Worm (Caenorhabditis elegans): Measurements from ENCODE around the gene R08E3.3.

Gene R08E3.3

ce11 chrX:4795329-4795728, 23.1 kb upstream of the R08E3.3 start (continued):
- peak; percentile 31 for TF ChIP-seq mep-1 (tag; optimal IDR thresholded peaks at IDR 0.05)
- no peak for TF ChIP-seq ceh-32 (tag; optimal IDR thresholded peaks at IDR 0.05; ENCODE audit: poor library complexity)
- TF ChIP-seq F26F4.8 (GFP tag; conservative IDR thresholded peaks at IDR 0.05), result no peak
- no peak for TF ChIP-seq mdt-29 (GFP tag; IDR thresholded peaks at IDR 0.05)
- no peak for TF ChIP-seq aha-1 (tag)
- TF ChIP-seq F49E8.2 (tag; optimal IDR thresholded peaks at IDR 0.05; ENCODE audit: borderline replicate concordance), result no peak
- TF ChIP-seq ama-1 (optimal IDR thresholded peaks at IDR 0.05), result no peak
- TF ChIP-seq jun-1 (tag; optimal IDR thresholded peaks at IDR 0.05), result no peak
- no peak for TF ChIP-seq ZK337.2 (GFP tag; IDR thresholded peaks at IDR 0.05)
- TF ChIP-seq gei-8 (GFP tag; optimal IDR thresholded peaks at IDR 0.05), result no peak
- no peak for TF ChIP-seq daf-19 (GFP tag; conservative IDR thresholded peaks at IDR 0.05)
- TF ChIP-seq nhr-48 (tag; optimal IDR thresholded peaks at IDR 0.05), result peak; percentile 54
- no peak for TF ChIP-seq Y105C5A.15 (GFP tag; IDR thresholded peaks at IDR 0.05)
- no peak for TF ChIP-seq saeg-2 (GFP tag; IDR thresholded peaks at IDR 0.05)
- peak; percentile 8 for TF ChIP-seq mxl-3 (GFP tag; optimal IDR thresholded peaks at IDR 0.05)
- TF ChIP-seq ces-1 (GFP tag; optimal IDR thresholded peaks at IDR 0.05), result no peak
- TF ChIP-seq unc-130 (GFP tag; optimal IDR thresholded peaks at IDR 0.05), result no peak
- no peak for TF ChIP-seq ctbp-1 (GFP tag; IDR thresholded peaks at IDR 0.05)
- no peak for TF ChIP-seq snpc-4 (tag; optimal IDR thresholded peaks at IDR 0.05)
- TF ChIP-seq fos-1 (tag; optimal IDR thresholded peaks at IDR 0.05), result no peak
- peak; percentile 4 for TF ChIP-seq nhr-11 (tag; optimal IDR thresholded peaks at IDR 0.05)
- no peak for TF ChIP-seq fkh-10 (GFP tag; optimal IDR thresholded peaks at IDR 0.05)
- TF ChIP-seq nhr-237 (tag; optimal IDR thresholded peaks at IDR 0.05), result no peak
- TF ChIP-seq nhr-42 (GFP tag; IDR thresholded peaks at IDR 0.05), result 0 out of 2 replicates have a peak, but pooled peaks have one; percentile 17
- TF ChIP-seq ceh-20 (GFP tag; IDR thresholded peaks at IDR 0.05), result peak; percentile 63; the same call in 1 of the 2 replicates
- no peak for TF ChIP-seq Y75B8A.6 (GFP tag; IDR thresholded peaks at IDR 0.05)
- no peak for TF ChIP-seq spr-3 (GFP tag; optimal IDR thresholded peaks at IDR 0.05)
- TF ChIP-seq php-3 (GFP tag; IDR thresholded peaks at IDR 0.05), result peak; percentile 94
- TF ChIP-seq lin-38 (GFP tag; IDR thresholded peaks at IDR 0.05), result no peak
- no peak for TF ChIP-seq cey-2 (tag; optimal IDR thresholded peaks at IDR 0.05; ENCODE audit: borderline replicate concordance, insufficient read depth)

- TF ChIP-seq ama-1 (optimal IDR thresholded peaks at IDR 0.05) (no peak), unc-62 (GFP tag; optimal IDR thresholded peaks at IDR 0.05 in 1 of 2) (peak in 1 of 2 experiments; percentile 15), unc-62 (tag; optimal IDR thresholded peaks at IDR 0.05) (no peak)
Measured at ce11 chrX:4800078-4800621, 18.2 kb upstream of the R08E3.3 start, which contains the start of gene mig-13. Gene mig-13 (minus strand): TSS chrX:4800128.

DNA sequence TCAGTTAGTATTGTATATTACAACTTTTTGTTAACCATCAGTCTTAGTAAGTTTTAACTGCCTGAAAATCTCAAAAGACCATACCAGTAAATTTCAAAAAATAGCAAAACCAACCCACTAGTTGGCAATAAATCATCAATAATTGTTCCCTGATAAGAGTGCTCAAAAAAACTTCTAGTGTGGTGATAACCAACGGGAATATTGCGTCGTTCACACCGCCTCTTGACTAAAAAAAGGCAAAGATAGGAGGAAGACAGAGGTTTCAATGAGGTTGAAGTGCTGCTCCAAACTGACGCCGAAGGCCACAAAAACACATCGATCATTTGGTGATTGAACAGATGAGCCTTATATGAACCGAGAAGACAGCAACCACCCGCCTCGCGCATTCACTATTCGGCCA, 17.5 kb upstream of the R08E3.3 start:
- TF ChIP-seq T20F7.1 (GFP tag; optimal IDR thresholded peaks at IDR 0.05) (no peak), aly-2 (tag; optimal IDR thresholded peaks at IDR 0.05) (no peak), pqm-1 (tag; optimal IDR thresholded peaks at IDR 0.05) (peak; percentile 61), nhr-111 (GFP tag; optimal IDR thresholded peaks at IDR 0.05) (no peak), nhr-25 (tag; optimal IDR thresholded peaks at IDR 0.05; ENCODE audit: borderline replicate concordance, insufficient read depth) (no peak), Y75B8A.6 (GFP tag; IDR thresholded peaks at IDR 0.05) (no peak), ceh-28 (tag; optimal IDR thresholded peaks at IDR 0.05) (no peak), nhr-42 (GFP tag; IDR thresholded peaks at IDR 0.05) (no peak), dmd-6 (GFP tag; IDR thresholded peaks at IDR 0.05) (peak; percentile 14; the same call in 1 of the 2 replicates), madf-5 (GFP tag; IDR thresholded peaks at IDR 0.05) (no peak)

Measured in whole organism, L4 larva.